Fruit fly (Drosophila melanogaster) whole organism, embryonic: Measurements from ENCODE around the gene ppk20.

Experiments
- CG10267 ChIP-seq: fragments of 200-800 bp; sonication (Bioruptor generic); optimal IDR thresholded peaks from 2 replicates; lab custom pipeline; 2018; ENCODE audit warnings: missing biosample characterization, mild to moderate bottlenecking, missing genetic modification characterization, moderate library complexity
- CG10462 ChIP-seq: fragments of 200-800 bp; sonication (Bioruptor generic); optimal IDR thresholded peaks from 2 replicates; lab custom pipeline; 2016; ENCODE audit warnings: missing biosample characterization, missing genetic modification characterization
- CG10654 ChIP-seq: fragments of 200-800 bp; sonication (Bioruptor generic); optimal IDR thresholded peaks from 2 replicates; lab custom pipeline; 2016; ENCODE audit warnings: missing biosample characterization, missing genetic modification characterization
- CG10979 ChIP-seq: fragments of 200-800 bp; sonication (Bioruptor generic); optimal IDR thresholded peaks from 2 replicates; lab custom pipeline; 2018; ENCODE audit warnings: missing biosample characterization, mild to moderate bottlenecking, missing genetic modification characterization, moderate library complexity
- CG11560 ChIP-seq: fragments of 200-800 bp; sonication (Bioruptor generic); IDR thresholded peaks from 3 replicates; pipeline ENCODE4 v1.3.6; 2022; ENCODE audit warnings: missing biosample characterization, missing genetic modification characterization
- CG11695 ChIP-seq: fragments of 200-800 bp; sonication (Bioruptor generic); IDR thresholded peaks from 3 replicates; pipeline ENCODE4 v1.3.6; 2022; ENCODE audit warnings: missing biosample characterization, missing genetic modification characterization
- CG12659 ChIP-seq: fragments of 200-800 bp; sonication (Bioruptor generic); optimal IDR thresholded peaks from 3 replicates; lab custom pipeline; 2017; ENCODE audit warnings: mild to moderate bottlenecking, missing biosample characterization, missing genetic modification reagents, missing genetic modification characterization
- CG12744 ChIP-seq: fragments of 200-800 bp; sonication (Bioruptor generic); optimal IDR thresholded peaks from 2 replicates; lab custom pipeline; 2016; ENCODE audit warnings: missing biosample characterization, missing genetic modification characterization
- CG13894 ChIP-seq: fragments of 200-800 bp; sonication (Bioruptor generic); optimal IDR thresholded peaks from 3 replicates; lab custom pipeline; 2018; ENCODE audit warnings: missing biosample characterization, mild to moderate bottlenecking, missing genetic modification characterization, moderate library complexity
- CG14667 ChIP-seq: fragments of 200-800 bp; sonication (Bioruptor generic); IDR thresholded peaks from 2 replicates; pipeline ENCODE4 v1.3.6; 2022; ENCODE audit warnings: missing biosample characterization, missing genetic modification characterization
- CG16815 ChIP-seq: fragments of 200-800 bp; sonication (Bioruptor generic); optimal IDR thresholded peaks from 3 replicates; lab custom pipeline; 2017; ENCODE audit warnings: missing biosample characterization, mild to moderate bottlenecking, missing genetic modification characterization
- CG2678 ChIP-seq: fragments of 200-800 bp; sonication (Bioruptor generic); optimal IDR thresholded peaks from 3 replicates; lab custom pipeline; 2019; ENCODE audit warnings: missing biosample characterization, mild to moderate bottlenecking, missing genetic modification characterization, moderate library complexity
- CG30020 ChIP-seq: fragments of 200-800 bp; optimal IDR thresholded peaks from 2 replicates; lab custom pipeline; 2019; ENCODE audit warnings: missing biosample characterization, mild to moderate bottlenecking, missing genetic modification characterization, moderate library complexity
- CG3065 ChIP-seq: fragments of 200-800 bp; sonication (Bioruptor generic); optimal IDR thresholded peaks from 2 replicates; lab custom pipeline; 2016; ENCODE audit warnings: missing biosample characterization, missing genetic modification characterization
- CG31441 ChIP-seq: fragments of 200-800 bp; sonication (Bioruptor generic); IDR thresholded peaks from 2 replicates; pipeline ENCODE4 v1.3.6; 2022; ENCODE audit warnings: missing biosample characterization, missing genetic modification characterization
- CG32767 ChIP-seq: fragments of 200-800 bp; sonication (Bioruptor generic); IDR thresholded peaks from 2 replicates; pipeline ENCODE4 v1.3.6; 2022; ENCODE audit warnings: missing biosample characterization, missing genetic modification characterization
- CG3281 ChIP-seq: fragments of 200-800 bp; sonication (Bioruptor generic); optimal IDR thresholded peaks from 3 replicates; lab custom pipeline; 2017; ENCODE audit warnings: missing biosample characterization, mild to moderate bottlenecking, missing genetic modification characterization
- CG3995 ChIP-seq: fragments of 200-800 bp; sonication (Bioruptor generic); optimal IDR thresholded peaks from 3 replicates; lab custom pipeline; 2016; ENCODE audit warnings: missing biosample characterization, missing genetic modification characterization
- CG4404 ChIP-seq: fragments of 200-800 bp; sonication (Bioruptor generic); IDR thresholded peaks from 2 replicates; pipeline ENCODE4 v1.3.6; 2022; ENCODE audit warnings: missing biosample characterization, missing genetic modification characterization
- CG6791 ChIP-seq: fragments of 200-800 bp; sonication (Bioruptor generic); IDR thresholded peaks from 3 replicates; pipeline ENCODE4 v1.3.6; 2022; ENCODE audit warnings: missing biosample characterization, missing genetic modification characterization; ENCODE audit not compliant: partially characterized antibody
- CG7839 ChIP-seq: fragments of 200-800 bp; sonication (Bioruptor generic); optimal IDR thresholded peaks from 3 replicates; lab custom pipeline; 2018; ENCODE audit warnings: missing biosample characterization, mild to moderate bottlenecking, missing genetic modification characterization, moderate library complexity
- CG9727 ChIP-seq: fragments of 200-800 bp; sonication (Bioruptor generic); optimal IDR thresholded peaks from 3 replicates; lab custom pipeline; 2017; ENCODE audit warnings: missing biosample characterization, mild to moderate bottlenecking, missing genetic modification characterization
- Dfd ChIP-seq, 2 experiments: fragments of >200 bp; optimal IDR thresholded peaks; 2 replicates each; lab custom pipeline; 2017; ENCODE audit warnings: missing biosample characterization in 2 of 2, missing genetic modification characterization in 2 of 2
- E2f2 ChIP-seq: fragments of 200-800 bp; sonication (Bioruptor generic); IDR thresholded peaks from 2 replicates; pipeline ENCODE4 v1.3.6; 2022; ENCODE audit warnings: missing biosample characterization, missing genetic modification characterization
- Gug ChIP-seq: fragments of 200-800 bp; sonication (Bioruptor generic); IDR thresholded peaks from 4 replicates; pipeline ENCODE4 v1.3.6; 2022; ENCODE audit warnings: missing biosample characterization, missing genetic modification characterization
- H15 ChIP-seq: fragments of 200-800 bp; sonication (Bioruptor generic); IDR thresholded peaks from 3 replicates; pipeline ENCODE4 v1.3.6; 2022; ENCODE audit warnings: missing biosample characterization, missing genetic modification characterization
- HHEX ChIP-seq: fragments of 200-800 bp; sonication (Bioruptor generic); optimal IDR thresholded peaks from 3 replicates; lab custom pipeline; 2017; ENCODE audit warnings: missing biosample characterization, mild to moderate bottlenecking, missing genetic modification characterization, missing genetic modification reagents
- HLH54F ChIP-seq: fragments of 200-800 bp; sonication (Bioruptor generic); optimal IDR thresholded peaks from 3 replicates; lab custom pipeline; 2016; ENCODE audit warnings: missing biosample characterization, missing genetic modification characterization
- HmgZ ChIP-seq: fragments of 200-800 bp; sonication (Bioruptor generic); optimal IDR thresholded peaks from 2 replicates; lab custom pipeline; 2018; ENCODE audit warnings: missing biosample characterization, mild to moderate bottlenecking, missing genetic modification characterization
- Hr3 ChIP-seq: fragments of 200-800 bp; sonication (Bioruptor generic); optimal IDR thresholded peaks from 3 replicates; lab custom pipeline; 2016; ENCODE audit warnings: missing biosample characterization, missing genetic modification characterization
- NC2β ChIP-seq: fragments of 200-800 bp; sonication (Bioruptor generic); optimal IDR thresholded peaks from 2 replicates; lab custom pipeline; 2016; ENCODE audit warnings: missing biosample characterization, missing genetic modification characterization
- Rfx ChIP-seq: fragments of 200-800 bp; sonication (Bioruptor generic); IDR thresholded peaks from 2 replicates; pipeline ENCODE4 v1.3.6; 2022; ENCODE audit warnings: missing biosample characterization, missing genetic modification characterization
- TFAM ChIP-seq: fragments of 200-800 bp; sonication (Bioruptor generic); optimal IDR thresholded peaks from 2 replicates; lab custom pipeline; 2017; ENCODE audit warnings: missing biosample characterization, missing genetic modification characterization, inconsistent platforms
- al ChIP-seq: fragments of 200-800 bp; sonication (Bioruptor generic); IDR thresholded peaks from 2 replicates; pipeline ENCODE4 v1.3.6; 2022; ENCODE audit warnings: missing biosample characterization, missing genetic modification characterization
- crc ChIP-seq: fragments of 200-800 bp; sonication (Bioruptor generic); optimal IDR thresholded peaks from 2 replicates; lab custom pipeline; 2016; ENCODE audit warnings: missing biosample characterization, missing genetic modification characterization
- da ChIP-seq: fragments of 200-800 bp; sonication (Bioruptor generic); optimal IDR thresholded peaks from 2 replicates; lab custom pipeline; 2016; ENCODE audit warnings: missing biosample characterization, missing genetic modification characterization
- dati ChIP-seq: fragments of 200-800 bp; sonication (Bioruptor generic); IDR thresholded peaks from 2 replicates; pipeline ENCODE4 v1.3.6; 2022; ENCODE audit warnings: missing biosample characterization, missing genetic modification characterization
- esg ChIP-seq: fragments of 200-800 bp; sonication (Bioruptor generic); conservative IDR thresholded peaks from 2 replicates; pipeline ENCODE4 v1.3.6; 2022; ENCODE audit warnings: missing biosample characterization, missing genetic modification characterization
- fd64A ChIP-seq: fragments of 200-800 bp; sonication (Bioruptor generic); optimal IDR thresholded peaks from 3 replicates; lab custom pipeline; 2018; ENCODE audit warnings: missing biosample characterization, mild to moderate bottlenecking, missing genetic modification characterization
- gfzf ChIP-seq: fragments of 200-800 bp; sonication (Bioruptor generic); optimal IDR thresholded peaks from 2 replicates; lab custom pipeline; 2016; ENCODE audit warnings: missing biosample characterization, mild to moderate bottlenecking, missing genetic modification characterization, moderate library complexity
- grn ChIP-seq: fragments of 200-800 bp; sonication (Bioruptor generic); optimal IDR thresholded peaks from 3 replicates; lab custom pipeline; 2017; ENCODE audit warnings: missing biosample characterization, missing genetic modification characterization
- lmd ChIP-seq: fragments of 200-800 bp; sonication (Bioruptor generic); IDR thresholded peaks from 2 replicates; pipeline ENCODE4 v1.3.6; 2022; ENCODE audit warnings: missing biosample characterization, missing genetic modification characterization
- mirr ChIP-seq: fragments of 200-800 bp; sonication (Bioruptor generic); optimal IDR thresholded peaks from 3 replicates; lab custom pipeline; 2018; ENCODE audit warnings: missing biosample characterization, mild to moderate bottlenecking, missing genetic modification characterization
- mld ChIP-seq: fragments of 200-800 bp; sonication (Bioruptor generic); IDR thresholded peaks from 3 replicates; pipeline ENCODE4 v1.3.6; 2022; ENCODE audit warnings: missing biosample characterization, missing genetic modification characterization; ENCODE audit not compliant: partially characterized antibody
- repo ChIP-seq: fragments of 200-800 bp; sonication (Bioruptor generic); optimal IDR thresholded peaks from 2 replicates; lab custom pipeline; 2016; ENCODE audit warnings: missing biosample characterization, missing genetic modification characterization
- schlank ChIP-seq: fragments of 200-800 bp; sonication (Bioruptor generic); optimal IDR thresholded peaks from 2 replicates; lab custom pipeline; 2018; ENCODE audit warnings: missing biosample characterization, mild to moderate bottlenecking, missing genetic modification characterization
- sd ChIP-seq: fragments of 200-800 bp; sonication (Bioruptor generic); optimal IDR thresholded peaks from 3 replicates; lab custom pipeline; 2018; ENCODE audit warnings: missing biosample characterization, mild to moderate bottlenecking, missing genetic modification characterization, moderate library complexity
- tx ChIP-seq: fragments of 200-800 bp; sonication (Bioruptor generic); optimal IDR thresholded peaks from 2 replicates; lab custom pipeline; 2016; ENCODE audit warnings: missing biosample characterization, missing genetic modification characterization
- unpg ChIP-seq: fragments of 200-800 bp; sonication (Bioruptor generic); optimal IDR thresholded peaks from 3 replicates; lab custom pipeline; 2018; ENCODE audit warnings: missing biosample characterization, mild to moderate bottlenecking, missing genetic modification characterization, moderate library complexity
- wdn ChIP-seq: fragments of 200-800 bp; sonication (Bioruptor generic); IDR thresholded peaks from 2 replicates; pipeline ENCODE4 v1.3.6; 2022; ENCODE audit warnings: missing biosample characterization, missing genetic modification characterization
- wor ChIP-seq: fragments of 200-800 bp; sonication (Bioruptor generic); IDR thresholded peaks from 2 replicates; pipeline ENCODE4 v1.3.6; 2022; ENCODE audit warnings: missing biosample characterization, missing genetic modification characterization

ppk20 gene

dm6 chr3R:29716782-29717317, 48.2 kb upstream of the ppk20 start, which contains the start of gene Obp99b (continued):
- TF ChIP-seq CG11695 (peak; percentile 69; the same call in 2 of the 3 replicates), CG3281 (GFP tag; lab: Kevin White, UChicago) (peak; percentile 79), CG10267 (peak; percentile 46), CG2678 (tag; lab: Kevin White, UChicago) (peak; percentile 55), CG13894 (tag; lab: Kevin White, UChicago) (no peak), Dfd (GFP tag; optimal IDR thresholded peaks at IDR 0.05; lab: Kevin White, UChicago) (no peak), schlank (tag; lab: Kevin White, UChicago) (peak; percentile 55), tx (GFP tag; lab: Kevin White, UChicago) (peak; percentile 58), Hr3 (peak; percentile 60), sd (tag; lab: Kevin White, UChicago) (peak; percentile 25), mld (GFP tag; lab: Robert Waterston, UW) (no peak), CG6791 (no peak), lmd (GFP tag; lab: Robert Waterston, UW) (peak; percentile 65), gfzf (GFP tag; lab: Kevin White, UChicago) (no peak), HLH54F (GFP tag; lab: Kevin White, UChicago) (peak; percentile 14), CG16815 (GFP tag; lab: Kevin White, UChicago) (peak; percentile 58), CG12659 (peak; percentile 49), H15 (GFP tag; lab: Robert Waterston, UW) (peak; percentile 90), esg (peak; percentile 50), CG30020 (tag; lab: Kevin White, UChicago) (no peak), CG14667 (GFP tag; lab: Robert Waterston, UW) (peak; percentile 54), CG7839 (tag; lab: Kevin White, UChicago) (peak; percentile 74), crc (GFP tag; lab: Kevin White, UChicago) (peak; percentile 23), wor (GFP tag; lab: Robert Waterston, UW) (peak; percentile 57), fd64A (GFP tag; lab: Kevin White, UChicago) (peak; percentile 87), da (GFP tag; lab: Kevin White, UChicago) (peak; percentile 25), mirr (GFP tag; lab: Kevin White, UChicago) (peak; percentile 88), CG10462 (GFP tag; lab: Kevin White, UChicago) (peak; percentile 9), NC2β (GFP tag; lab: Kevin White, UChicago) (peak; percentile 82), HmgZ (tag; lab: Kevin White, UChicago) (peak; percentile 24), HHEX (GFP tag; lab: Kevin White, UChicago) (peak; percentile 87), Gug (GFP tag; lab: Robert Waterston, UW) (peak; percentile 53; the same call in 3 of the 4 replicates), dati (GFP tag; lab: Robert Waterston, UW) (peak; percentile 59), repo (GFP tag; lab: Kevin White, UChicago) (peak; percentile 75), CG3065 (GFP tag; lab: Kevin White, UChicago) (peak; percentile 42), al (GFP tag; lab: Robert Waterston, UW) (peak; percentile 41; the same call in 1 of the 2 replicates), CG10979 (tag; lab: Kevin White, UChicago) (peak; percentile 85), Rfx (GFP tag; lab: Robert Waterston, UW) (peak; percentile 91), CG32767 (no peak; the same call in 1 of the 2 replicates), wdn (0 out of 2 replicates have a peak, but pooled peaks have one; percentile 46), TFAM (GFP tag; lab: Kevin White, UChicago) (peak; percentile 51), CG9727 (GFP tag; lab: Kevin White, UChicago) (peak; percentile 73), grn (GFP tag; lab: Kevin White, UChicago) (no peak), CG31441 (peak; percentile 53), CG10654 (GFP tag; lab: Kevin White, UChicago) (peak; percentile 46), unpg (GFP tag; lab: Kevin White, UChicago) (peak; percentile 80), CG11560 (tag; lab: Robert Waterston, UW) (0 out of 3 replicates have a peak, but pooled peaks have one; percentile 54), CG4404 (GFP tag; lab: Robert Waterston, UW) (peak; percentile 53), E2f2 (GFP tag; lab: Robert Waterston, UW) (peak; percentile 40; the same call in 1 of the 2 replicates), CG3995 (no peak), CG12744 (GFP tag; lab: Kevin White, UChicago) (peak; percentile 3)
